Worm (Caenorhabditis elegans): ENCODE results near the gene T16A1.4.

- no peak for TF ChIP-seq K09A11.1 (tag; optimal IDR thresholded peaks at IDR 0.05; ENCODE audit: insufficient read depth)
- TF ChIP-seq ceh-9 (tag; optimal IDR thresholded peaks at IDR 0.05), result no peak
- no peak for TF ChIP-seq hlh-30 (tag; optimal IDR thresholded peaks at IDR 0.05; ENCODE audit: insufficient read depth)
- no peak for TF ChIP-seq sox-4 (tag; optimal IDR thresholded peaks at IDR 0.05)
- no peak for TF ChIP-seq nhr-11 (tag; optimal IDR thresholded peaks at IDR 0.05)
- no peak for TF ChIP-seq pros-1 (tag; optimal IDR thresholded peaks at IDR 0.05)
- TF ChIP-seq ama-1 (optimal IDR thresholded peaks at IDR 0.05), result no peak
- TF ChIP-seq unc-86 (tag; optimal IDR thresholded peaks at IDR 0.05), result no peak
- TF ChIP-seq ceh-14 (tag; optimal IDR thresholded peaks at IDR 0.05), result no peak
- no peak for TF ChIP-seq pha-2 (tag; optimal IDR thresholded peaks at IDR 0.05)
- no peak for TF ChIP-seq sox-2 (GFP tag; IDR thresholded peaks at IDR 0.05)
Observed at ce11 chrII:2045505-2045904, 35.9 kb upstream of the T16A1.4 start, which contains the start of gene bath-24.

Measured in whole organism, late embryonic.